Fruit fly (Drosophila melanogaster) whole organism, wandering third instar larva: Measurements from ENCODE around the gene CSN6.

ENCODE experiments used
- Abd-B ChIP-seq: fragments of >200 bp; optimal IDR thresholded peaks from 2 replicates; lab custom pipeline; 2017; ENCODE audit warnings: missing biosample characterization, missing genetic modification characterization
- Myc ChIP-seq: fragments of >200 bp; optimal IDR thresholded peaks from 2 replicates; lab custom pipeline; 2017
- OdsH ChIP-seq: fragments of 200-800 bp; sonication (Bioruptor generic); optimal IDR thresholded peaks from 2 replicates; lab custom pipeline; 2016; ENCODE audit warnings: missing biosample characterization, mild to moderate bottlenecking, missing genetic modification characterization
- br ChIP-seq: fragments of 200-800 bp; sonication (Bioruptor generic); optimal IDR thresholded peaks from 2 replicates; lab custom pipeline; 2016; ENCODE audit warnings: missing biosample characterization, missing genetic modification characterization
- h ChIP-seq: fragments of 200-800 bp; sonication (Bioruptor generic); optimal IDR thresholded peaks from 3 replicates; lab custom pipeline; 2016; ENCODE audit warnings: missing biosample characterization, mild to moderate bottlenecking, missing genetic modification characterization
- psq ChIP-seq: fragments of 200-800 bp; sonication (Bioruptor generic); optimal IDR thresholded peaks from 3 replicates; lab custom pipeline; 2017; ENCODE audit warnings: missing biosample characterization, mild to moderate bottlenecking, missing genetic modification characterization, moderate library complexity

- no peak for TF ChIP-seq Abd-B
- TF ChIP-seq h (GFP tag; lab: Kevin White, UChicago): no peak
- no peak for TF ChIP-seq Myc
- no peak for TF ChIP-seq psq (GFP tag; lab: Kevin White, UChicago)
- TF ChIP-seq OdsH: no peak
- TF ChIP-seq br: no peak
Measured at dm6 chr3R:22616211-22616610, 35.6 kb downstream of the CSN6 start, which contains the start of gene CG31161.
